Fruit fly (Drosophila melanogaster): ENCODE measurements around the gene ppk28.
A peak's percentile ranks its signal among the peaks of the same experiment; 100 is the strongest.

ppk28 gene

dm6 chrX:16768770-16769169 lies 37.1 kb upstream of the ppk28 start (continued):
- TF ChIP-seq croc (GFP tag; conservative IDR thresholded peaks at IDR 0.05) (no peak), row (GFP tag; IDR thresholded peaks at IDR 0.05) (peak; percentile 14; the same call in 1 of the 3 replicates), Mrtf (GFP tag; IDR thresholded peaks at IDR 0.05) (no peak), MESR4 (GFP tag; optimal IDR thresholded peaks at IDR 0.05) (no peak), Hr3 (GFP tag; optimal IDR thresholded peaks at IDR 0.05) (peak; percentile 39), knrl (GFP tag; IDR thresholded peaks at IDR 0.05; ENCODE audit: partially characterized antibody) (no peak), Jarid2 (GFP tag; optimal IDR thresholded peaks at IDR 0.05) (no peak), pnt (GFP tag; optimal IDR thresholded peaks at IDR 0.05) (no peak), BtbVII (GFP tag; optimal IDR thresholded peaks at IDR 0.05) (no peak), CG11504 (tag; optimal IDR thresholded peaks at IDR 0.05) (peak; percentile 69), lab (GFP tag; optimal IDR thresholded peaks at IDR 0.05) (peak; percentile 20), wek (GFP tag; optimal IDR thresholded peaks at IDR 0.05) (no peak), NFAT (GFP tag; IDR thresholded peaks at IDR 0.05) (no peak), odd (GFP tag; optimal IDR thresholded peaks at IDR 0.05) (no peak), crp (GFP tag; optimal IDR thresholded peaks at IDR 0.05) (no peak), CG17359 (tag; optimal IDR thresholded peaks at IDR 0.05) (peak; percentile 12), YL-1 (GFP tag; optimal IDR thresholded peaks at IDR 0.05) (no peak), CG10959 (GFP tag; IDR thresholded peaks at IDR 0.05) (no peak), CG18764 (GFP tag; optimal IDR thresholded peaks at IDR 0.05) (no peak), Dip2 (GFP tag; IDR thresholded peaks at IDR 0.05) (no peak), gce (GFP tag; IDR thresholded peaks at IDR 0.05) (no peak), CG2116 (GFP tag; optimal IDR thresholded peaks at IDR 0.05) (no peak), CG4424 (GFP tag; optimal IDR thresholded peaks at IDR 0.05) (peak; percentile 5), ase (GFP tag; IDR thresholded peaks at IDR 0.05) (no peak), CG13424 (tag; optimal IDR thresholded peaks at IDR 0.05) (peak; percentile 14), luna (GFP tag; optimal IDR thresholded peaks at IDR 0.05) (no peak), cwo (GFP tag; optimal IDR thresholded peaks at IDR 0.05) (no peak), Dref (GFP tag; IDR thresholded peaks at IDR 0.05) (no peak), Gug (GFP tag; IDR thresholded peaks at IDR 0.05) (no peak), exex (tag; optimal IDR thresholded peaks at IDR 0.05) (no peak), D19A (tag; optimal IDR thresholded peaks at IDR 0.05) (peak; percentile 41), rib (GFP tag; IDR thresholded peaks at IDR 0.05) (no peak), bsh (GFP tag; optimal IDR thresholded peaks at IDR 0.05) (peak in 1 of 2 experiments; percentile 42), CG14667 (GFP tag; IDR thresholded peaks at IDR 0.05) (no peak), bbx (GFP tag; IDR thresholded peaks at IDR 0.05; ENCODE audit: partially characterized antibody) (no peak), corto (GFP tag; optimal IDR thresholded peaks at IDR 0.05) (no peak), fd102C (GFP tag; optimal IDR thresholded peaks at IDR 0.05) (no peak), ash1 (GFP tag; optimal IDR thresholded peaks at IDR 0.05) (no peak), CG9437 (GFP tag; optimal IDR thresholded peaks at IDR 0.05) (no peak), Blimp-1 (GFP tag; optimal IDR thresholded peaks at IDR 0.05) (peak; percentile 14), mld (GFP tag; IDR thresholded peaks at IDR 0.05; ENCODE audit: partially characterized antibody) (no peak), grau (tag; optimal IDR thresholded peaks at IDR 0.05) (peak; percentile 33), dan (GFP tag; IDR thresholded peaks at IDR 0.05) (no peak), CG17568 (GFP tag; optimal IDR thresholded peaks at IDR 0.05) (no peak), schlank (tag; optimal IDR thresholded peaks at IDR 0.05) (no peak), danr (GFP tag; IDR thresholded peaks at IDR 0.05) (no peak), CG32532 (GFP tag; IDR thresholded peaks at IDR 0.05) (no peak), da (GFP tag; optimal IDR thresholded peaks at IDR 0.05) (no peak), sna (GFP tag; IDR thresholded peaks at IDR 0.05; ENCODE audit: partially characterized antibody) (no peak), dm (GFP tag; optimal IDR thresholded peaks at IDR 0.05) (no peak), MTF-1 (GFP tag; optimal IDR thresholded peaks at IDR 0.05; ENCODE audit: borderline replicate concordance) (no peak)

Measured in whole organism, embryonic.